Worm (Caenorhabditis elegans): ENCODE results near the gene srz-64.
A peak's percentile ranks its signal among the peaks of the same experiment; 100 is the strongest.

srz-64 gene

DNA sequence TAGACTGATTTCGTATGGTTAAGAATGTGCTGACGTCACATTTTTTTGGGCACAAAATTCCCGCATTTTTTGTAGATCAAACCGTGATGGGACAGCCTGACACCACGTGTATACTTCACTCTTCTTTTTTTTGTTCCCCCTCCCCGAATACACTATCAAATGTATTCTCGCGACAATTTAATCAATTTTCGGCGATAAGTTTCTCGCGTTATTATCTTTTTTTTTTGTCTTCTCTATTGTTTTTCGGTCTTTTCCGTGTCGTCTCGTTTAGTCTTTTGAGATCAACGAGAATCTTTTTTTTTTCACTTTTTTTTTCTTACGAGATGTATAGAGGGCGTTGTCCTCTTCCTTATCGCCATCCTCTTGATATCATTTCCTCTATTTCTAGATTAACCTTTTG is 22.2 kb upstream of the srz-64 start (continued):
- TF ChIP-seq sup-37 (GFP tag; optimal IDR thresholded peaks at IDR 0.05) (no peak), ceh-88 (GFP tag; IDR thresholded peaks at IDR 0.05) (no peak), fkh-4 (tag; optimal IDR thresholded peaks at IDR 0.05; ENCODE audit: borderline replicate concordance) (no peak), zag-1 (tag; optimal IDR thresholded peaks at IDR 0.05) (no peak), irx-1 (tag; optimal IDR thresholded peaks at IDR 0.05) (no peak), efl-1 (optimal IDR thresholded peaks at IDR 0.05) (no peak), efl-1 (GFP tag; optimal IDR thresholded peaks at IDR 0.05 in 1 of 2) (peak in 1 of 2 experiments; percentile 30), nhr-20 (tag; optimal IDR thresholded peaks at IDR 0.05) (peak; percentile 47), snpc-4 (tag; optimal IDR thresholded peaks at IDR 0.05) (no peak), dpl-1 (GFP tag; optimal IDR thresholded peaks at IDR 0.05) (peak in 2 of 3 experiments; percentile 25 to 28), zip-4 (GFP tag; optimal IDR thresholded peaks at IDR 0.05) (no peak), ets-5 (GFP tag; IDR thresholded peaks at IDR 0.05) (no peak), elt-3 (tag; optimal IDR thresholded peaks at IDR 0.05) (peak in 3 of 6 experiments; percentile 7 to 65 (median 17)), nhr-19 (GFP tag; conservative IDR thresholded peaks at IDR 0.05) (no peak), lin-14 (GFP tag; optimal IDR thresholded peaks at IDR 0.05) (peak; percentile 50)

DNA sequence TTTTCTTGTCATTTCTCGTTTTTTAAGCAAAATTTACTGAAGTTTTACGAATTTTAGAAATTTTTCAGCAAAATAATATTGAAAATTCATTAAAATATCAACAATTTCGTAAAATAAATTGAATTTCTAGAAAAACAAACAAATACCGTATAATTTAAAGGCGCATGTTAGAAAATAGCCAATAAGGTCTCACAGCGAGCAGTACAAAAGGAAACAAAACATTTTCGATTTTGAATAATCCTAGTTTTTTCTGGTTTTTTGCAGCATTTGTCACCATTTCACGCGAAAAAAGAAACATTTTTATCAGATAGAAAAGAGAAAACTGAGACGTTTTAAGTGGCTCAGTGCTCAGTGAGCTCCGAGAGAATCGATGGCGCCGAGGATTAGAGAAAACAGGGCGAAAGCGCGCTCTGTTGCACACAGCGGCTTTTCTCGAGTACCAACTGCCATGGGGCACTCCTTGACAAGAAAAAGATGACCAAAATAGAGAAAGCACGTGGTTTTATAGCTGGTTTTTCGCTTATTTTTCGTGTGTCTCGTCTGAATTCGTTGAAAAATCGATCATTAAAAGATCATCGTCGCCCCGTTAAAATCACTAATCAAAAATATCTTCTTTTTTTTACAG is 16.9 kb upstream of the srz-64 start, which contains the start of the genes alh-6 and fcho-1:
alh-6 (minus strand) TSS at position 242 of the 625 bp plus-strand sequence.
fcho-1 (plus strand) TSS at position 624 of the 625 bp plus-strand sequence.
- TF ChIP-seq fkh-4 (tag; optimal IDR thresholded peaks at IDR 0.05; ENCODE audit: borderline replicate concordance) = no peak
- TF ChIP-seq unc-30 (tag; optimal IDR thresholded peaks at IDR 0.05) = no peak
- TF ChIP-seq fkh-10 (GFP tag; optimal IDR thresholded peaks at IDR 0.05) = no peak
- TF ChIP-seq lin-15B (tag; optimal IDR thresholded peaks at IDR 0.05) = peak; percentile 32
- no peak for TF ChIP-seq ceh-8 (GFP tag; optimal IDR thresholded peaks at IDR 0.05)
- no peak for TF ChIP-seq ama-1 (optimal IDR thresholded peaks at IDR 0.05)
- no peak for TF ChIP-seq F16B12.6 (tag; optimal IDR thresholded peaks at IDR 0.05)
- no peak for TF ChIP-seq pag-3 (tag; optimal IDR thresholded peaks at IDR 0.05; ENCODE audit: borderline replicate concordance, insufficient read depth)
- TF ChIP-seq C34B4.2 (tag; optimal IDR thresholded peaks at IDR 0.05) = no peak
- no peak for TF ChIP-seq hlh-17 (GFP tag; optimal IDR thresholded peaks at IDR 0.05; ENCODE audit: borderline replicate concordance)
- no peak for TF ChIP-seq Y116A8C.19 (tag; optimal IDR thresholded peaks at IDR 0.05; ENCODE audit: borderline replicate concordance)
- no peak for TF ChIP-seq mef-2 (tag; optimal IDR thresholded peaks at IDR 0.05)
- no peak for TF ChIP-seq lin-39 (tag; optimal IDR thresholded peaks at IDR 0.05)
- TF ChIP-seq zag-1 (tag; optimal IDR thresholded peaks at IDR 0.05) = no peak
- TF ChIP-seq unc-86 (tag; optimal IDR thresholded peaks at IDR 0.05) = no peak
- no peak for TF ChIP-seq ceh-88 (GFP tag; IDR thresholded peaks at IDR 0.05)
- peak; percentile 25 for TF ChIP-seq nhr-47 (tag; optimal IDR thresholded peaks at IDR 0.05)
- no peak for TF ChIP-seq egl-27 (tag; optimal IDR thresholded peaks at IDR 0.05)
- TF ChIP-seq mdl-1 (tag; optimal IDR thresholded peaks at IDR 0.05) = peak in 1 of 2 experiments; percentile 19
- no peak for TF ChIP-seq ztf-4 (tag; optimal IDR thresholded peaks at IDR 0.05)
- no peak for TF ChIP-seq lir-3 (tag; optimal IDR thresholded peaks at IDR 0.05; ENCODE audit: poor library complexity)
- no peak for TF ChIP-seq nhr-71 (tag; optimal IDR thresholded peaks at IDR 0.05)
- TF ChIP-seq ceh-82 (tag; optimal IDR thresholded peaks at IDR 0.05) = peak in 1 of 3 experiments; percentile 11
- TF ChIP-seq sox-4 (tag; optimal IDR thresholded peaks at IDR 0.05) = no peak
- TF ChIP-seq aly-2 (tag; optimal IDR thresholded peaks at IDR 0.05) = no peak
- no peak for TF ChIP-seq C16A3.4 (tag; optimal IDR thresholded peaks at IDR 0.05)
- no peak for TF ChIP-seq fkh-8 (tag; optimal IDR thresholded peaks at IDR 0.05)
- no peak for TF ChIP-seq unc-62 (GFP tag; optimal IDR thresholded peaks at IDR 0.05)
- TF ChIP-seq unc-130 (tag; optimal IDR thresholded peaks at IDR 0.05) = no peak
- no peak for TF ChIP-seq ceh-63 (GFP tag; optimal IDR thresholded peaks at IDR 0.05)
- peak; percentile 24 to 27 for TF ChIP-seq efl-1 (optimal IDR thresholded peaks at IDR 0.05)
- TF ChIP-seq efl-1 (GFP tag; optimal IDR thresholded peaks at IDR 0.05 in 1 of 2) = peak in 1 of 2 experiments; percentile 36
- no peak for TF ChIP-seq efl-3 (GFP tag; optimal IDR thresholded peaks at IDR 0.05)
- no peak for TF ChIP-seq sup-37 (GFP tag; optimal IDR thresholded peaks at IDR 0.05)
- no peak for TF ChIP-seq elt-2 (tag; optimal IDR thresholded peaks at IDR 0.05)
- TF ChIP-seq zip-4 (GFP tag; optimal IDR thresholded peaks at IDR 0.05) = no peak
- no peak for TF ChIP-seq alr-1 (tag; optimal IDR thresholded peaks at IDR 0.05; ENCODE audit: borderline replicate concordance)
- TF ChIP-seq nhr-237 (tag; optimal IDR thresholded peaks at IDR 0.05) = no peak
- TF ChIP-seq dpl-1 (GFP tag; optimal IDR thresholded peaks at IDR 0.05) = peak in 1 of 3 experiments; percentile 40
- TF ChIP-seq swsn-7 (tag; optimal IDR thresholded peaks at IDR 0.05) = no peak
- TF ChIP-seq dsc-1 (tag; optimal IDR thresholded peaks at IDR 0.05) = no peak
